Fruit fly (Drosophila melanogaster): ENCODE measurements around the gene CG8209.

CG8209 gene

dm6 chr3L:7988828-7989673, 12.8 kb downstream of the CG8209 start (continued):
- TF ChIP-seq CG4617 (GFP tag; optimal IDR thresholded peaks at IDR 0.05; ENCODE audit: borderline replicate concordance) (peak; percentile 30), HLH3B (GFP tag; IDR thresholded peaks at IDR 0.05) (peak; percentile 27; the same call in 1 of the 2 replicates), CG8388 (GFP tag; optimal IDR thresholded peaks at IDR 0.05) (peak; percentile 65), CG3838 (GFP tag; optimal IDR thresholded peaks at IDR 0.05) (no peak), nerfin-1 (tag; optimal IDR thresholded peaks at IDR 0.05) (peak; percentile 68), CG7928 (GFP tag; optimal IDR thresholded peaks at IDR 0.05) (no peak), kni (GFP tag; optimal IDR thresholded peaks at IDR 0.05) (peak; percentile 79), gce (GFP tag; IDR thresholded peaks at IDR 0.05) (no peak), D19B (GFP tag; optimal IDR thresholded peaks at IDR 0.05) (no peak), pan (optimal IDR thresholded peaks at IDR 0.05) (no peak), pan (GFP tag; optimal IDR thresholded peaks at IDR 0.05 in 1 of 2, IDR thresholded peaks at IDR 0.05 in 1 of 2) (peak in 1 of 2 experiments; percentile 58), CG12219 (GFP tag; optimal IDR thresholded peaks at IDR 0.05) (peak; percentile 55), Antp (GFP tag; optimal IDR thresholded peaks at IDR 0.05) (peak; percentile 21), Oaz (GFP tag; IDR thresholded peaks at IDR 0.05) (no peak), crc (GFP tag; optimal IDR thresholded peaks at IDR 0.05) (peak; percentile 45), Adf1 (GFP tag; IDR thresholded peaks at IDR 0.05) (no peak), Blimp-1 (GFP tag; optimal IDR thresholded peaks at IDR 0.05) (peak; percentile 88), ab (GFP tag; optimal IDR thresholded peaks at IDR 0.05) (no peak), trem (tag; optimal IDR thresholded peaks at IDR 0.05) (peak; percentile 90), CG11696 (GFP tag; IDR thresholded peaks at IDR 0.05) (no peak), insv (GFP tag; optimal IDR thresholded peaks at IDR 0.05) (no peak), CG18764 (GFP tag; optimal IDR thresholded peaks at IDR 0.05) (peak; percentile 59), ATbp (GFP tag; optimal IDR thresholded peaks at IDR 0.05) (peak; percentile 69), CG43689 (GFP tag; IDR thresholded peaks at IDR 0.05) (no peak), CG15514 (GFP tag; optimal IDR thresholded peaks at IDR 0.05) (peak; percentile 10), CG12659 (GFP tag; optimal IDR thresholded peaks at IDR 0.05) (peak; percentile 57), run (tag; optimal IDR thresholded peaks at IDR 0.05) (no peak), CG9437 (GFP tag; optimal IDR thresholded peaks at IDR 0.05) (peak; percentile 60), esg (GFP tag; conservative IDR thresholded peaks at IDR 0.05) (peak; percentile 57), HLHmδ (GFP tag; optimal IDR thresholded peaks at IDR 0.05) (no peak), wek (GFP tag; optimal IDR thresholded peaks at IDR 0.05) (no peak), CG3995 (GFP tag; optimal IDR thresholded peaks at IDR 0.05) (no peak), CG6813 (GFP tag; optimal IDR thresholded peaks at IDR 0.05) (peak; percentile 60), ro (GFP tag; IDR thresholded peaks at IDR 0.05) (peak; percentile 31; the same call in 1 of the 2 replicates), hbn (GFP tag; IDR thresholded peaks at IDR 0.05; ENCODE audit: partially characterized antibody) (no peak), ttk (GFP tag; IDR thresholded peaks at IDR 0.05) (no peak), CG42726 (GFP tag; IDR thresholded peaks at IDR 0.05; ENCODE audit: partially characterized antibody) (no peak), CG10462 (GFP tag; optimal IDR thresholded peaks at IDR 0.05) (no peak), her (GFP tag; optimal IDR thresholded peaks at IDR 0.05) (no peak), Ssrp (tag; optimal IDR thresholded peaks at IDR 0.05) (peak; percentile 77), CG4360 (GFP tag; IDR thresholded peaks at IDR 0.05) (peak; percentile 54), CG13296 (GFP tag; optimal IDR thresholded peaks at IDR 0.05) (no peak), Ets97D (GFP tag; optimal IDR thresholded peaks at IDR 0.05) (no peak), CG3407 (GFP tag; optimal IDR thresholded peaks at IDR 0.05) (peak; percentile 42), wdn (GFP tag; IDR thresholded peaks at IDR 0.05) (no peak), CG3065 (GFP tag; optimal IDR thresholded peaks at IDR 0.05) (no peak), Sry-δ (GFP tag; optimal IDR thresholded peaks at IDR 0.05) (no peak), CG3847 (GFP tag; IDR thresholded peaks at IDR 0.05) (no peak), CG11723 (GFP tag; optimal IDR thresholded peaks at IDR 0.05) (peak; percentile 62)
